Worm (Caenorhabditis elegans): ENCODE measurements around the gene C27D6.1.

The C27D6.1 gene

DNA sequence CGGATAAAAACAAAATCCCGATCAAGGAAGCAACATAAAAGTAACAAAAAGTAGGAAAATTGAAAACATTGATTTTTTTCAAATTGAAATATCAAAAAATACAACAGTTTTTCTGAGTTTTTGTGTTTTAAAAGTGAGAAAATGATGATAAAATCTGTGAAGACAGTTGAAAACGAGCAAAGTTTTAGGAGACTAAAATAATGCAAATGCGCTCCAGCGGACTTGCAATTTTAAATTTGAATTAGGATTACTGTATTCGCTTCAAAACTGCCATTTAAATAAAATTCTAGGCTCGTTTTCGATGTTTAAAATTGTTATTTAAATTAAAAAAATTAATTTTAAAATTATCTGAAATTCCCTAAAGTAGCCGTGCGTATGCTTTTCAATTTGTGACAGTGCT lies 15.4 kb downstream of the C27D6.1 start:
- TF ChIP-seq med-1 (GFP tag; optimal IDR thresholded peaks at IDR 0.05; ENCODE audit: insufficient read depth) (no peak), T22C8.4 (GFP tag; IDR thresholded peaks at IDR 0.05) (no peak), ztf-29 (GFP tag; IDR thresholded peaks at IDR 0.05) (no peak), ref-1 (GFP tag; conservative IDR thresholded peaks at IDR 0.05) (no peak), flt-1 (GFP tag; IDR thresholded peaks at IDR 0.05) (no peak), tab-1 (GFP tag; IDR thresholded peaks at IDR 0.05) (no peak), cog-1 (tag; optimal IDR thresholded peaks at IDR 0.05) (no peak), ztf-23 (GFP tag; IDR thresholded peaks at IDR 0.05) (no peak), klf-2 (GFP tag; conservative IDR thresholded peaks at IDR 0.05) (no peak)

DNA sequence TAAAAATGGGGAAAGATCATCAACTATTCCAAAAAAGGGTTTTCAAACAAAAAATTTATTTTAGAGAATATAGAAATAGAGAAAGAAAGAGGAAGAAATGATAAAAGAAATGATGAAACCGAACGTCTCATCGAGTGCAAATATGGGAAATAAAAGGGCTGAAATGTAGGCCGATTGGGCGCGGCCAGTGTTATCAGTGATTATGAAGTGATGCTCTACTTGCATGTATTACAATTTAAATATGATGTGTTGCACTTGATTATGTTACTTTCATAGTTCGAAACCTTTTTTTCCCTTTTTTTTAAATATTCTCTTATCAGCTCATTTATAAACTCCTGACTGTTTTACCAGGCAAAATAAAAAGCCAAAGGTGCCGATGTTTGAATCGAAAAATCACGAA lies 19.2 kb downstream of the C27D6.1 start:
- TF ChIP-seq flt-1 (GFP tag; IDR thresholded peaks at IDR 0.05): no peak

DNA sequence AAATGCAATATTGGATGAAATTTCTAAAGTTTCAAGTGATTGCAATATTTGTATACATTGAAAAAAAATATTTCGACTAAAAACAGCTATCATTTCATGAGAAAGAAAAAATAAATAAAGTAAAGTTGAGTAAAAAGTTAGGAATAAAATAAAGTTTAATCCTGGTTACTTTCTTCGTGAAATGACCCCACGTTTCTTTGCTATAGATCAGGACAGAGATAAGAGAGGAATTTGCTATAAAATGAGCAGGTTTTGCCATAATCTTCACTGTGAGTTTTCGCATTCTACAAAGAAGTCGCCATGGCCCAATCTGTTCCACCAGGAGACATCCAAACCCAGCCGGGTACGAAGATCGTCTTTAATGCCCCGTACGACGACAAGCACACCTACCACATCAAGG lies 21.5 kb downstream of the C27D6.1 start, which contains the start of gene msp-49:
Gene msp-49 (plus strand): TSS at position 301 of the 400 bp plus-strand sequence.
- TF ChIP-seq T22C8.4 (GFP tag; IDR thresholded peaks at IDR 0.05): no peak
- TF ChIP-seq cog-1 (tag; optimal IDR thresholded peaks at IDR 0.05): no peak
- TF ChIP-seq ref-1 (GFP tag; conservative IDR thresholded peaks at IDR 0.05): no peak
- TF ChIP-seq ztf-23 (GFP tag; IDR thresholded peaks at IDR 0.05): no peak
- no peak for TF ChIP-seq med-1 (GFP tag; optimal IDR thresholded peaks at IDR 0.05; ENCODE audit: insufficient read depth)
- TF ChIP-seq tab-1 (GFP tag; IDR thresholded peaks at IDR 0.05): no peak
- TF ChIP-seq klf-2 (GFP tag; conservative IDR thresholded peaks at IDR 0.05): no peak
- TF ChIP-seq flt-1 (GFP tag; IDR thresholded peaks at IDR 0.05): no peak
- TF ChIP-seq ztf-29 (GFP tag; IDR thresholded peaks at IDR 0.05): no peak

DNA sequence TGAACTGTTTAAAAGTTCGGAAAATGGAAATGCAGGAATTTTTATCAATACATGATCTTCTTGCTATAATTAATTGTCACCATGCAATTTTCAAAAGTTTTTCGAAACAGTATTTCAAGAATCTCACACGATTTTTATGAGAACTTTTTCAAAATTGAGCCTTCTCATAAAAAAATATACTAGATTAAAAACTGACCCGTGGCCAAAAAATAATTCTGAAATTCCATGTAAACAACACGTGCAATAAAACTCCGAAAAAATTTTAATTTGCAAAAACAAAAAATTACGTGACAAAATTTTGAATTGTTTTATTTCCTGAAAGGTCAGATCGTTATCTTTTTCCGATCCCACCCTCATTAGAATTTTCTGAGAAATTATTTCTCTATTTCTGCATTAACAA lies 23.0 kb downstream of the C27D6.1 start, which contains the start of gene C34F11.5:
Gene C34F11.5 (plus strand): TSS at position 301 of the 400 bp plus-strand sequence.
- no peak for TF ChIP-seq med-1 (GFP tag; optimal IDR thresholded peaks at IDR 0.05; ENCODE audit: insufficient read depth)
- TF ChIP-seq ref-1 (GFP tag; conservative IDR thresholded peaks at IDR 0.05): no peak
- no peak for TF ChIP-seq flt-1 (GFP tag; IDR thresholded peaks at IDR 0.05)
- no peak for TF ChIP-seq klf-2 (GFP tag; conservative IDR thresholded peaks at IDR 0.05)
- TF ChIP-seq ztf-29 (GFP tag; IDR thresholded peaks at IDR 0.05): no peak
- no peak for TF ChIP-seq ztf-23 (GFP tag; IDR thresholded peaks at IDR 0.05)
- TF ChIP-seq cog-1 (tag; optimal IDR thresholded peaks at IDR 0.05): no peak

ce11 chrII:5199497-5199896 lies 26.9 kb downstream of the C27D6.1 start, which contains the start of gene msp-50:
Gene msp-50, plus strand, starts transcription at chrII:5199797.
- no peak for TF ChIP-seq ztf-29 (GFP tag; IDR thresholded peaks at IDR 0.05)
- TF ChIP-seq klf-2 (GFP tag; conservative IDR thresholded peaks at IDR 0.05): no peak
- no peak for TF ChIP-seq ztf-23 (GFP tag; IDR thresholded peaks at IDR 0.05)
- TF ChIP-seq tab-1 (GFP tag; IDR thresholded peaks at IDR 0.05): no peak
- TF ChIP-seq cog-1 (tag; optimal IDR thresholded peaks at IDR 0.05): no peak
- no peak for TF ChIP-seq T22C8.4 (GFP tag; IDR thresholded peaks at IDR 0.05)
- no peak for TF ChIP-seq ref-1 (GFP tag; conservative IDR thresholded peaks at IDR 0.05)
- no peak for TF ChIP-seq med-1 (GFP tag; optimal IDR thresholded peaks at IDR 0.05; ENCODE audit: insufficient read depth)
- no peak for TF ChIP-seq flt-1 (GFP tag; IDR thresholded peaks at IDR 0.05)

- TF ChIP-seq klf-2 (GFP tag; conservative IDR thresholded peaks at IDR 0.05) (no peak), ztf-23 (GFP tag; IDR thresholded peaks at IDR 0.05) (no peak), tab-1 (GFP tag; IDR thresholded peaks at IDR 0.05) (no peak)
Measured at ce11 chrII:5200987-5201582, 28.5 kb downstream of the C27D6.1 start.

DNA sequence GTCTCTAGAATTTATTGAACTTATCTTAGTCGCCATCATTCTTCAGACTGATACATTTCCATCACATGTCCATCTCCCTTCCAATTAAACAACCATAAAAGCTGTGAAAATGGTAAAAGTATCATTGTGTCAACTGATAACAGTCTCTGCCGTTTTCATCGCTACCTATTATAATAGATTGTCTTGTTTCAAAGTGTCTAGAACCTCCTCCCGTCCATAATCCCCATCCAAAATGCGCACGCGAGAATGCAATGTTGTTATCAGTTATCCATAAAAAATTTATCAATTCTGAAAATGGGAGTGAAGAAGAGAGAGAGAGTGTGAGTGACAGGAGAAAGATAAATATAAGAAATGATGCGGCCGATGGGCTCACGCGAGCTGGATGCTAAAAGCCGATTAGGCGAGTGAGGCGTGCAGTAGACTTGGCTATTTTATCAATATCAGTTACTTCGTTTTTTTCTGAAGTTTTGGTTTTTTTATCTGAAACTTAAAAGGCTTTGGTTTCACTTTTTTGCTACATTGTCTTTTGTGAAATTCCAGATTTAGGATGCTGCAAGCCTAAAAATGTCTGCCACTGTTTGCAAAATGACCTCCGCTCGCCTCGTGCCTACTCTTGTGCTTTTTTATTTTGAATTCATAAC lies 29.5 kb downstream of the C27D6.1 start:
- TF ChIP-seq tab-1 (GFP tag; IDR thresholded peaks at IDR 0.05) (no peak), cog-1 (tag; optimal IDR thresholded peaks at IDR 0.05) (no peak), flt-1 (GFP tag; IDR thresholded peaks at IDR 0.05) (no peak), klf-2 (GFP tag; conservative IDR thresholded peaks at IDR 0.05) (no peak), ztf-29 (GFP tag; IDR thresholded peaks at IDR 0.05) (no peak), ztf-23 (GFP tag; IDR thresholded peaks at IDR 0.05) (no peak), med-1 (GFP tag; optimal IDR thresholded peaks at IDR 0.05; ENCODE audit: insufficient read depth) (no peak)

- no peak for TF ChIP-seq T22C8.4 (GFP tag; IDR thresholded peaks at IDR 0.05)
- TF ChIP-seq ztf-29 (GFP tag; IDR thresholded peaks at IDR 0.05): no peak
- no peak for TF ChIP-seq cog-1 (tag; optimal IDR thresholded peaks at IDR 0.05)
Measured at ce11 chrII:5202930-5203329, 30.4 kb downstream of the C27D6.1 start, which contains the start of gene ampd-1. Gene ampd-1, plus strand, starts transcription at chrII:5203322.

ce11 chrII:5205286-5205685 lies 32.7 kb downstream of the C27D6.1 start:
- TF ChIP-seq flt-1 (GFP tag; IDR thresholded peaks at IDR 0.05) (no peak), T22C8.4 (GFP tag; IDR thresholded peaks at IDR 0.05) (no peak), ref-1 (GFP tag; conservative IDR thresholded peaks at IDR 0.05) (no peak)

ce11 chrII:5209122-5209521 lies 36.6 kb downstream of the C27D6.1 start:
- TF ChIP-seq klf-2 (GFP tag; conservative IDR thresholded peaks at IDR 0.05) (no peak), ref-1 (GFP tag; conservative IDR thresholded peaks at IDR 0.05) (no peak), med-1 (GFP tag; optimal IDR thresholded peaks at IDR 0.05; ENCODE audit: insufficient read depth) (no peak), cog-1 (tag; optimal IDR thresholded peaks at IDR 0.05) (no peak), ztf-29 (GFP tag; IDR thresholded peaks at IDR 0.05) (no peak)

DNA sequence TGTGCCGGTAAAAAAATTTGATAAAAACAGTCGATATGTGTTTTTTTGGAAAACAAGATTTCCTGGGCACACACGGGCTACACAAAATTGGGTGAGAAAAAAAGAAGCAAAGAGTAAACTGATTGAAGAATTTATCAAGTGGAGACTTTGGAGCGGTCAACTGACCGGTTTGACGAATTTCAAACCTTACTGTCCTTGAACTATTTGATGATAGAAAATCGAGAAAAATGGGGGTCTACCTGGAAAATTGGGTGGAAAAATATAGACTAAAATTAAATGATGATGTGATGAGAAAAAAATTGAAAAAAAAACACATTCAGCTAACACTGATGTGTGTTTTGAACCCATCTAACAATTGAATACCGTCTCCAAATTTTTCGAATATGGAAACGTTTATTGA lies 38.3 kb downstream of the C27D6.1 start, which contains the start of gene C34F11.8:
Gene C34F11.8 (minus strand): TSS at position 135 of the 400 bp plus-strand sequence.
- TF ChIP-seq ztf-23 (GFP tag; IDR thresholded peaks at IDR 0.05): no peak
